Worm (Caenorhabditis elegans) whole organism, young adult: ENCODE results near the gene stt-3.
A peak's percentile ranks its signal among the peaks of the same experiment; 100 is the strongest.

ENCODE experiments used
- B0019.2 ChIP-seq: fragments of 200-800 bp; sonication (Bioruptor generic); conservative IDR thresholded peaks from 2 replicates; pipeline ENCODE4 v1.3.6; 2022; ENCODE audit warnings: missing genetic modification reagents, missing genetic modification characterization, missing compliant biosample characterization
- B0035.1 ChIP-seq: sonication (generic microtip); optimal IDR thresholded peaks from 2 replicates; lab custom pipeline; 2016; ENCODE audit warnings: missing genetic modification characterization, mild to moderate bottlenecking, missing compliant biosample characterization, missing genotype, missing genetic modification reagents
- B0261.1 ChIP-seq: sonication (generic microtip); optimal IDR thresholded peaks from 2 replicates; lab custom pipeline; 2016; ENCODE audit warnings: mild to moderate bottlenecking, missing genetic modification characterization, moderate library complexity, missing compliant biosample characterization
- D2030.7 ChIP-seq: fragments of 200-800 bp; sonication (Bioruptor generic); IDR thresholded peaks from 2 replicates; pipeline ENCODE4 v1.3.6; 2022; ENCODE audit warnings: missing genetic modification reagents, missing genetic modification characterization, missing compliant biosample characterization
- F22D6.2 ChIP-seq: sonication (generic microtip); optimal IDR thresholded peaks from 2 replicates; lab custom pipeline; 2016; ENCODE audit warnings: mild to moderate bottlenecking, missing genetic modification characterization, missing compliant biosample characterization
- F23B12.7 ChIP-seq: sonication (generic microtip); optimal IDR thresholded peaks from 2 replicates; lab custom pipeline; 2017; ENCODE audit warnings: missing genetic modification characterization, mild to moderate bottlenecking, missing compliant biosample characterization, antibody characterized with exemption, moderate library complexity; ENCODE audit not compliant: insufficient read depth
- F33H1.4 ChIP-seq: fragments of 200-800 bp; sonication (Bioruptor generic); IDR thresholded peaks from 2 replicates; pipeline ENCODE4 v1.3.6; 2022; ENCODE audit warnings: missing genetic modification reagents, missing genetic modification characterization, missing compliant biosample characterization
- F39B2.1 ChIP-seq: fragments of 200-800 bp; sonication (Bioruptor generic); IDR thresholded peaks from 2 replicates; pipeline ENCODE4 v1.3.6; 2022; ENCODE audit warnings: missing genetic modification reagents, missing genetic modification characterization, missing compliant biosample characterization
- F49E8.2 ChIP-seq: sonication (generic microtip); optimal IDR thresholded peaks from 3 replicates; lab custom pipeline; 2017; ENCODE audit warnings: missing genetic modification characterization, mild to moderate bottlenecking, missing compliant biosample characterization, antibody characterized with exemption, moderate library complexity; ENCODE audit not compliant: insufficient read depth
- F57C9.4 ChIP-seq: sonication (generic microtip); optimal IDR thresholded peaks from 2 replicates; lab custom pipeline; 2017; ENCODE audit warnings: mild to moderate bottlenecking, missing genetic modification characterization, missing compliant biosample characterization
- K11D2.4 ChIP-seq: fragments of 200-800 bp; sonication (Bioruptor generic); IDR thresholded peaks from 2 replicates; pipeline ENCODE4 v1.3.6; 2022; ENCODE audit warnings: missing genetic modification reagents, missing genetic modification characterization, missing compliant biosample characterization
- T26A5.8 ChIP-seq: sonication (generic microtip); optimal IDR thresholded peaks from 2 replicates; lab custom pipeline; 2016; ENCODE audit warnings: missing genetic modification characterization, missing compliant biosample characterization
- Y53F4B.3 ChIP-seq: fragments of 200-800 bp; sonication (Bioruptor generic); IDR thresholded peaks from 2 replicates; pipeline ENCODE4 v1.3.6; 2022; ENCODE audit warnings: missing genetic modification reagents, missing genetic modification characterization, missing compliant biosample characterization
- Y95B8A.8 ChIP-seq: fragments of 200-800 bp; sonication (Bioruptor generic); IDR thresholded peaks from 2 replicates; pipeline ENCODE4 v1.3.6; 2022; ENCODE audit warnings: missing genetic modification reagents, missing genetic modification characterization, missing compliant biosample characterization
- akir-1 ChIP-seq: fragments of 200-800 bp; sonication (Bioruptor generic); optimal IDR thresholded peaks from 2 replicates; lab custom pipeline; 2018; ENCODE audit warnings: mild to moderate bottlenecking, missing genetic modification characterization, moderate library complexity, missing compliant biosample characterization
- aptf-2 ChIP-seq: fragments of 200-800 bp; sonication (Bioruptor generic); conservative IDR thresholded peaks from 2 replicates; pipeline ENCODE4 v1.3.6; 2022; ENCODE audit warnings: missing genetic modification reagents, missing genetic modification characterization, missing compliant biosample characterization
- atf-7 ChIP-seq: sonication (generic microtip); optimal IDR thresholded peaks from 2 replicates; lab custom pipeline; 2017; ENCODE audit warnings: mild to moderate bottlenecking, missing genetic modification characterization, missing compliant biosample characterization
- ccch-3 ChIP-seq: fragments of 200-800 bp; sonication (Bioruptor generic); optimal IDR thresholded peaks from 2 replicates; lab custom pipeline; 2018; ENCODE audit warnings: mild to moderate bottlenecking, missing genetic modification characterization, missing compliant biosample characterization
- cebp-1 ChIP-seq, 2 experiments: fragments of 200-800 bp in 1 of 2; sonication (Bioruptor generic) in 1 of 2; sonication (generic microtip) in 1 of 2; IDR thresholded peaks in 1 of 2; optimal IDR thresholded peaks in 1 of 2; 2 replicates each; pipeline versions ENCODE4 v1.3.6 to Lab custom; 2017 to 2022; ENCODE audit warnings: missing compliant biosample characterization in 2 of 2, missing genetic modification characterization in 2 of 2, mild to moderate bottlenecking in 1 of 2, missing genetic modification reagents in 1 of 2, moderate library complexity in 1 of 2
- cebp-2 ChIP-seq: fragments of 200-800 bp; sonication (Bioruptor generic); IDR thresholded peaks from 2 replicates; pipeline ENCODE4 v1.3.6; 2022; ENCODE audit warnings: missing genetic modification characterization, missing compliant biosample characterization
- ceh-27 ChIP-seq: fragments of 200-800 bp; sonication (Bioruptor generic); optimal IDR thresholded peaks from 2 replicates; lab custom pipeline; 2018; ENCODE audit warnings: mild to moderate bottlenecking, missing genetic modification characterization, moderate library complexity, missing compliant biosample characterization
- dox-1 ChIP-seq: fragments of 200-800 bp; sonication (Bioruptor generic); IDR thresholded peaks from 2 replicates; pipeline ENCODE4 v1.3.6; 2022; ENCODE audit warnings: missing genetic modification reagents, missing genetic modification characterization, missing compliant biosample characterization
- dpff-1 ChIP-seq: sonication (generic microtip); optimal IDR thresholded peaks from 2 replicates; lab custom pipeline; 2017; ENCODE audit warnings: mild to moderate bottlenecking, missing genetic modification characterization, missing compliant biosample characterization
- dpl-1 ChIP-seq: fragments of 150-350 bp; optimal IDR thresholded peaks from 2 replicates; lab custom pipeline; 2014; ENCODE audit warnings: missing biosample characterization, missing genetic modification reagents, missing genetic modification characterization
- egl-44 ChIP-seq: fragments of 200-800 bp; sonication (Bioruptor generic); IDR thresholded peaks from 2 replicates; pipeline ENCODE4 v1.3.6; 2022; ENCODE audit warnings: missing genetic modification reagents, missing genetic modification characterization, missing compliant biosample characterization
- ekl-4 ChIP-seq: fragments of 200-800 bp; sonication (Bioruptor generic); IDR thresholded peaks from 2 replicates; pipeline ENCODE4 v1.3.6; 2022; ENCODE audit warnings: missing genetic modification reagents, missing genetic modification characterization, missing compliant biosample characterization
- gei-17 ChIP-seq: fragments of 200-800 bp; sonication (Bioruptor generic); optimal IDR thresholded peaks from 2 replicates; lab custom pipeline; 2018; ENCODE audit warnings: mild to moderate bottlenecking, missing genetic modification characterization, missing compliant biosample characterization
- him-1 ChIP-seq: sonication (generic microtip); optimal IDR thresholded peaks from 2 replicates; lab custom pipeline; 2016; ENCODE audit warnings: missing genotype, missing genetic modification reagents, missing genetic modification characterization, missing compliant biosample characterization
- hlh-12 ChIP-seq: sonication (generic microtip); optimal IDR thresholded peaks from 2 replicates; lab custom pipeline; 2016; ENCODE audit warnings: missing genetic modification characterization, missing compliant biosample characterization
- hsf-1 ChIP-seq: fragments of 200-800 bp; sonication (Bioruptor generic); IDR thresholded peaks from 2 replicates; pipeline ENCODE4 v1.3.6; 2022; ENCODE audit warnings: missing genetic modification reagents, missing genetic modification characterization, missing compliant biosample characterization
- lag-1 ChIP-seq: fragments of 200-800 bp; sonication (Bioruptor generic); IDR thresholded peaks from 2 replicates; pipeline ENCODE4 v1.3.6; 2022; ENCODE audit warnings: missing genetic modification reagents, missing genetic modification characterization, missing compliant biosample characterization
- let-607 ChIP-seq, 2 experiments: fragments of 200-800 bp in 1 of 2; sonication (Bioruptor generic) in 1 of 2; sonication (generic microtip) in 1 of 2; optimal IDR thresholded peaks; 2 replicates each; lab custom pipeline; 2016 to 2018; ENCODE audit warnings: mild to moderate bottlenecking in 2 of 2, missing compliant biosample characterization in 2 of 2, missing genetic modification characterization in 2 of 2, moderate library complexity in 2 of 2, missing genotype in 1 of 2
- lsy-27 ChIP-seq: sonication (generic microtip); optimal IDR thresholded peaks from 2 replicates; lab custom pipeline; 2017; ENCODE audit warnings: missing genetic modification characterization, mild to moderate bottlenecking, missing compliant biosample characterization, antibody characterized with exemption, missing genotype, borderline replicate concordance; ENCODE audit not compliant: insufficient read depth
- madf-10 ChIP-seq: sonication (generic microtip); optimal IDR thresholded peaks from 2 replicates; lab custom pipeline; 2016; ENCODE audit warnings: mild to moderate bottlenecking, missing genetic modification characterization, missing compliant biosample characterization
- mes-4 ChIP-seq: sonication (generic microtip); optimal IDR thresholded peaks from 2 replicates; lab custom pipeline; 2016; ENCODE audit warnings: missing genotype, missing genetic modification characterization, missing compliant biosample characterization
- nfya-1 ChIP-seq: sonication (generic microtip); optimal IDR thresholded peaks from 2 replicates; lab custom pipeline; 2017; ENCODE audit warnings: antibody characterized with exemption, missing compliant biosample characterization, missing genetic modification characterization, borderline replicate concordance; ENCODE audit not compliant: insufficient read depth
- nfya-2 ChIP-seq: fragments of 200-800 bp; sonication (Bioruptor generic); IDR thresholded peaks from 2 replicates; pipeline ENCODE4 v1.3.6; 2022; ENCODE audit warnings: missing genetic modification reagents, missing genetic modification characterization, missing compliant biosample characterization
- nhr-120 ChIP-seq: fragments of 200-800 bp; sonication (Bioruptor generic); IDR thresholded peaks from 2 replicates; pipeline ENCODE4 v1.3.6; 2022; ENCODE audit warnings: missing genetic modification characterization, missing compliant biosample characterization
- rcor-1 ChIP-seq: fragments of 200-800 bp; sonication (Bioruptor generic); IDR thresholded peaks from 2 replicates; pipeline ENCODE4 v1.3.6; 2022; ENCODE audit warnings: missing genetic modification reagents, missing genetic modification characterization, missing compliant biosample characterization
- repo-1 ChIP-seq: sonication (generic microtip); optimal IDR thresholded peaks from 2 replicates; lab custom pipeline; 2017; ENCODE audit warnings: mild to moderate bottlenecking, missing genetic modification characterization, missing compliant biosample characterization
- rpc-1 ChIP-seq, 2 experiments: fragments of 150-350 bp in 1 of 2; sonication (generic microtip) in 1 of 2; optimal IDR thresholded peaks; 2 replicates each; lab custom pipeline; 2014 to 2018; ENCODE audit warnings: missing biosample characterization in 1 of 2, missing genetic modification characterization in 1 of 2, missing genetic modification reagents in 1 of 2, missing genotype in 1 of 2
- snpc-1.3 ChIP-seq: sonication (generic microtip); optimal IDR thresholded peaks from 2 replicates; lab custom pipeline; 2017; ENCODE audit warnings: missing genetic modification characterization, mild to moderate bottlenecking, missing compliant biosample characterization, antibody characterized with exemption, moderate library complexity, missing genotype, missing genetic modification reagents; ENCODE audit not compliant: insufficient read depth
- tbp1 ChIP-seq: fragments of 200-800 bp; sonication (Bioruptor generic); optimal IDR thresholded peaks from 2 replicates; lab custom pipeline; 2018; ENCODE audit warnings: mild to moderate bottlenecking, missing genetic modification characterization, missing compliant biosample characterization
- tbx-9 ChIP-seq: sonication (generic microtip); optimal IDR thresholded peaks from 2 replicates; lab custom pipeline; 2016; ENCODE audit warnings: borderline replicate concordance, missing genetic modification characterization, inconsistent platforms, missing compliant biosample characterization
- tlf-1 ChIP-seq: fragments of 200-800 bp; sonication (Bioruptor generic); optimal IDR thresholded peaks from 2 replicates; lab custom pipeline; 2018; ENCODE audit warnings: mild to moderate bottlenecking, missing genetic modification characterization, missing compliant biosample characterization
- unc-62 ChIP-seq: fragments of 150-350 bp; optimal IDR thresholded peaks from 2 replicates; lab custom pipeline; 2014; ENCODE audit warnings: missing biosample characterization, missing genetic modification reagents, missing genetic modification characterization
- ztf-25 ChIP-seq: fragments of 200-800 bp; sonication (Bioruptor generic); IDR thresholded peaks from 2 replicates; pipeline ENCODE4 v1.3.6; 2022; ENCODE audit warnings: missing genetic modification reagents, missing genetic modification characterization, missing compliant biosample characterization
- ztf-26 ChIP-seq: sonication (generic microtip); optimal IDR thresholded peaks from 2 replicates; lab custom pipeline; 2017; ENCODE audit warnings: missing genetic modification characterization, missing compliant biosample characterization

The stt-3 gene

DNA sequence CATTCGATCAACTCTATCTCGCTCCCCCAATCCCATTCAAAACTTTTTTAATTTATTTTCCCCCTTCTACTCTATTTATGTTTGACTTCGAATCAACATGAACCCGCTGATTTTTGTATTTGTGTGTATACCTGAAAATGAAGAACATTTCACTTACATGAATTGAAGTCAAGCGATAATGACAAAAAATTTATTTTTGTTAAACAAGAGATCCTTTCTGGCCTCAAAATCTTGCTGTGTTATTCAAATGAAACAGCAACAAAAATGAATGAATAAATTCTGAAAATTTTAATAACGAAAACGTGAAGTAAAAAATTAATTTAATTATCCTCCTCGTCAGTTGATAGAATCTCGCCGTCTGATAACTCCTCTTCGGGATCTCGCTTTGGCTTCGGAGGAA is 46.0 kb upstream of the stt-3 start (continued):
- TF ChIP-seq nhr-120 (GFP tag; lab: Robert Waterston, UW) (no peak), nfya-1 (tag; lab: Kevin White, UChicago) (no peak), ztf-25 (GFP tag; lab: Robert Waterston, UW) (0 out of 2 replicates have a peak, but pooled peaks have one; percentile 41), rpc-1 (optimal IDR thresholded peaks at IDR 0.05; lab: Kevin White, UChicago) (no peak), rpc-1 (tag; optimal IDR thresholded peaks at IDR 0.05; lab: Kevin White, UChicago) (no peak), tbp1 (GFP tag; lab: Kevin White, UChicago) (peak; percentile 6), lag-1 (no peak), hlh-12 (tag; lab: Kevin White, UChicago) (no peak), gei-17 (no peak), B0035.1 (tag; lab: Kevin White, UChicago) (no peak), him-1 (peak; percentile 72), Y95B8A.8 (GFP tag; lab: Robert Waterston, UW) (peak; percentile 57; the same call in 1 of the 2 replicates), K11D2.4 (no peak), F33H1.4 (GFP tag; lab: Robert Waterston, UW) (no peak), egl-44 (GFP tag; lab: Robert Waterston, UW) (no peak), rcor-1 (GFP tag; lab: Robert Waterston, UW) (no peak), akir-1 (no peak), cebp-1 (GFP tag; IDR thresholded peaks at IDR 0.05; lab: Robert Waterston, UW) (no peak), cebp-1 (tag; optimal IDR thresholded peaks at IDR 0.05; lab: Kevin White, UChicago) (peak; percentile 8), F49E8.2 (peak; percentile 85), D2030.7 (peak; percentile 25; the same call in 1 of the 2 replicates), let-607 (tag; optimal IDR thresholded peaks at IDR 0.05; lab: Kevin White, UChicago) (no peak), F57C9.4 (tag; lab: Kevin White, UChicago) (no peak), madf-10 (tag; lab: Kevin White, UChicago) (no peak), F39B2.1 (no peak), lsy-27 (tag; lab: Kevin White, UChicago) (no peak), dpff-1 (tag; lab: Kevin White, UChicago) (no peak), unc-62 (GFP tag; lab: Kevin White, UChicago) (no peak), atf-7 (tag; lab: Kevin White, UChicago) (no peak), mes-4 (tag; lab: Kevin White, UChicago) (no peak), ccch-3 (GFP tag; lab: Kevin White, UChicago) (no peak), ekl-4 (GFP tag; lab: Robert Waterston, UW) (peak; percentile 55), ztf-26 (no peak), dpl-1 (GFP tag; lab: Kevin White, UChicago) (no peak), F22D6.2 (tag; lab: Kevin White, UChicago) (no peak), B0019.2 (GFP tag; lab: Robert Waterston, UW) (no peak), aptf-2 (no peak), B0261.1 (no peak), T26A5.8 (no peak), repo-1 (tag; lab: Kevin White, UChicago) (no peak), cebp-2 (GFP tag; lab: Robert Waterston, UW) (no peak), tbx-9 (tag; lab: Kevin White, UChicago) (no peak), hsf-1 (GFP tag; lab: Robert Waterston, UW) (peak; percentile 81), F23B12.7 (tag; lab: Kevin White, UChicago) (no peak), Y53F4B.3 (no peak), nfya-2 (GFP tag; lab: Robert Waterston, UW) (no peak), ceh-27 (GFP tag; lab: Kevin White, UChicago) (no peak), snpc-1.3 (tag; lab: Kevin White, UChicago) (no peak), dox-1 (no peak), tlf-1 (GFP tag; lab: Kevin White, UChicago) (peak; percentile 14)
